Worm (Caenorhabditis elegans) whole organism, mixed stage, embryonic: Measurements from ENCODE around the gene pqn-18.

Source experiments
- bed-3 ChIP-seq: fragments of 200-800 bp; sonication (Bioruptor generic); optimal IDR thresholded peaks from 3 replicates; lab custom pipeline; 2018; ENCODE audit warnings: mild to moderate bottlenecking, missing genetic modification characterization, moderate library complexity, missing compliant biosample characterization
- ces-1 ChIP-seq: fragments of 150-350 bp; optimal IDR thresholded peaks from 2 replicates; lab custom pipeline; 2014; ENCODE audit warnings: missing biosample characterization, missing genetic modification reagents, missing genetic modification characterization
- nhr-12 ChIP-seq: fragments of 150-350 bp; optimal IDR thresholded peaks from 2 replicates; lab custom pipeline; 2014; ENCODE audit warnings: missing biosample characterization, missing genetic modification characterization
- nhr-2 ChIP-seq: fragments of 150-350 bp; optimal IDR thresholded peaks from 2 replicates; lab custom pipeline; 2014; ENCODE audit warnings: missing biosample characterization, missing genetic modification characterization
- nhr-237 ChIP-seq: fragments of 150-350 bp; optimal IDR thresholded peaks from 2 replicates; lab custom pipeline; 2014; ENCODE audit warnings: missing biosample characterization, missing genetic modification characterization
- nhr-28 ChIP-seq: fragments of 150-350 bp; optimal IDR thresholded peaks from 2 replicates; lab custom pipeline; 2014; ENCODE audit warnings: missing biosample characterization, missing genetic modification characterization
- pha-4 ChIP-seq: fragments of 150-350 bp; optimal IDR thresholded peaks from 2 replicates; lab custom pipeline; 2018; ENCODE audit warnings: missing biosample characterization, missing genetic modification reagents, missing genetic modification characterization
- snpc-4 ChIP-seq: fragments of 150-350 bp; optimal IDR thresholded peaks from 2 replicates; lab custom pipeline; 2014; ENCODE audit warnings: missing biosample characterization, missing genetic modification characterization
- unc-62 ChIP-seq: fragments of 150-350 bp; optimal IDR thresholded peaks from 2 replicates; lab custom pipeline; 2014; ENCODE audit warnings: missing biosample characterization, missing genetic modification reagents, missing genetic modification characterization
- ztf-11 ChIP-seq: fragments of 150-350 bp; optimal IDR thresholded peaks from 2 replicates; lab custom pipeline; 2014; ENCODE audit warnings: missing biosample characterization, missing genetic modification characterization

ce11 chrX:12946533-12946932 lies 38.9 kb downstream of the pqn-18 start, which contains the start of gene C05E7.3:
- TF ChIP-seq snpc-4 (tag; lab: Kevin White, UChicago) = no peak
- no peak for TF ChIP-seq ces-1
- TF ChIP-seq nhr-12 (tag; lab: Kevin White, UChicago) = no peak
- TF ChIP-seq unc-62 (GFP tag; lab: Kevin White, UChicago) = no peak
- TF ChIP-seq nhr-2 (tag; lab: Kevin White, UChicago) = no peak
- no peak for TF ChIP-seq nhr-28 (tag; lab: Kevin White, UChicago)
- TF ChIP-seq nhr-237 (tag; lab: Kevin White, UChicago) = no peak
- no peak for TF ChIP-seq pha-4
- TF ChIP-seq ztf-11 = no peak
- no peak for TF ChIP-seq bed-3 (GFP tag; lab: Kevin White, UChicago)
